Fruit fly (Drosophila melanogaster): ENCODE measurements around the gene CG43133.

DNA sequence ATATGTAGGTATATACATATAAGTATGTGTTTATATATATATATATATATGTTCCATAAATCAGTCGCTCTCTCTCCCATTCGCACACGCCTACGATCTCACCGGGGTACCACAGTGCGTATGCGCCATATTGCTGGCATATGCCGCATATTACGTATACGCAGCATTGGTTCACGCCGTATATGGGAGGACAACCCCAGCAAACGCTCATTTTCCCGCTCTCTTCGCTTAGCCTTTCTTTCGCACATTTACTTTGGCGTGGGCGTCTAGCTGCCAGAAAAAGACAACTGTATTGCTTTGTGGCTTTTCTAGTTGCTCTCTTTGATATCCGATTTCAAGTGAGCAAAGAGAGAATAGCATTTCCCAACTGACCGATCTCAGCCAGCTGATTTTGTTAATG lies 15.2 kb downstream of the CG43133 start:
- TF ChIP-seq Clk (GFP tag; optimal IDR thresholded peaks at IDR 0.05) (no peak), ovo (GFP tag; optimal IDR thresholded peaks at IDR 0.05) (no peak), CG11617 (GFP tag; optimal IDR thresholded peaks at IDR 0.05) (no peak), Crg-1 (GFP tag; optimal IDR thresholded peaks at IDR 0.05) (no peak), kay (GFP tag; ENCODE audit: borderline replicate concordance) (no peak)

All from whole organism, adult.